Fruit fly (Drosophila melanogaster): ENCODE results near the gene Rab27.

dm6 chrX:1464033-1464432 is 12.7 kb downstream of the Rab27 start, which contains the start of gene Ns3:
- peak; percentile 3 to 7 for TF ChIP-seq CTCF (optimal IDR thresholded peaks at IDR 0.05)
- TF ChIP-seq CG8478 (optimal IDR thresholded peaks at IDR 0.05) = no peak
